Worm (Caenorhabditis elegans) whole organism, mixed stage, embryonic: ENCODE results near the gene pat-2.

Experiments used
- M03D4.4 ChIP-seq: sonication (generic microtip); optimal IDR thresholded peaks from 2 replicates; lab custom pipeline; 2017; ENCODE audit warnings: mild to moderate bottlenecking, missing genetic modification characterization, missing compliant biosample characterization
- bed-3 ChIP-seq: fragments of 200-800 bp; sonication (Bioruptor generic); optimal IDR thresholded peaks from 3 replicates; lab custom pipeline; 2018; ENCODE audit warnings: mild to moderate bottlenecking, missing genetic modification characterization, moderate library complexity, missing compliant biosample characterization
- blmp-1 ChIP-seq: fragments of 150-350 bp; optimal IDR thresholded peaks from 2 replicates; lab custom pipeline; 2014; ENCODE audit warnings: missing biosample characterization, missing genetic modification characterization
- ceh-39 ChIP-seq: fragments of 150-350 bp; optimal IDR thresholded peaks from 2 replicates; lab custom pipeline; 2014; ENCODE audit warnings: missing biosample characterization, missing genetic modification characterization
- ceh-43 ChIP-seq: fragments of 200-800 bp; sonication (Bioruptor generic); optimal IDR thresholded peaks from 2 replicates; lab custom pipeline; 2018; ENCODE audit warnings: mild to moderate bottlenecking, missing genetic modification characterization, moderate library complexity, missing compliant biosample characterization
- ceh-83 ChIP-seq: fragments of 200-800 bp; sonication (Bioruptor generic); optimal IDR thresholded peaks from 2 replicates; lab custom pipeline; 2018; ENCODE audit warnings: mild to moderate bottlenecking, missing genetic modification characterization, missing compliant biosample characterization
- ces-1 ChIP-seq: fragments of 150-350 bp; optimal IDR thresholded peaks from 2 replicates; lab custom pipeline; 2014; ENCODE audit warnings: missing biosample characterization, missing genetic modification reagents, missing genetic modification characterization
- drap-1 ChIP-seq: fragments of 200-800 bp; sonication (Bioruptor generic); optimal IDR thresholded peaks from 3 replicates; lab custom pipeline; 2018; ENCODE audit warnings: mild to moderate bottlenecking, missing genetic modification characterization, missing compliant biosample characterization
- elt-1 ChIP-seq: sonication (generic microtip); optimal IDR thresholded peaks from 2 replicates; lab custom pipeline; 2017; ENCODE audit warnings: missing genetic modification characterization, mild to moderate bottlenecking, missing compliant biosample characterization, antibody characterized with exemption, moderate library complexity, borderline replicate concordance; ENCODE audit not compliant: insufficient read depth
- elt-3 ChIP-seq: fragments of 150-350 bp; optimal IDR thresholded peaks from 2 replicates; lab custom pipeline; 2014; ENCODE audit warnings: missing biosample characterization, missing genetic modification characterization
- flh-1 ChIP-seq: fragments of 200-800 bp; sonication (Bioruptor generic); optimal IDR thresholded peaks from 2 replicates; lab custom pipeline; 2018; ENCODE audit warnings: mild to moderate bottlenecking, missing genetic modification characterization, moderate library complexity, missing compliant biosample characterization
- ham-2 ChIP-seq: fragments of 200-800 bp; sonication (Bioruptor generic); optimal IDR thresholded peaks from 2 replicates; lab custom pipeline; 2018; ENCODE audit warnings: mild to moderate bottlenecking, missing genetic modification characterization, missing compliant biosample characterization
- hlh-1 ChIP-seq: fragments of 150-350 bp; optimal IDR thresholded peaks from 2 replicates; lab custom pipeline; 2014; ENCODE audit warnings: missing biosample characterization, missing genetic modification reagents, missing genetic modification characterization
- lin-13 ChIP-seq: fragments of 150-350 bp; optimal IDR thresholded peaks from 2 replicates; lab custom pipeline; 2014; ENCODE audit warnings: missing biosample characterization, missing genetic modification characterization
- lin-32 ChIP-seq: fragments of 200-800 bp; sonication (Bioruptor generic); optimal IDR thresholded peaks from 2 replicates; lab custom pipeline; 2018; ENCODE audit warnings: mild to moderate bottlenecking, missing genetic modification characterization, missing compliant biosample characterization
- lsy-2 ChIP-seq: fragments of 150-350 bp; optimal IDR thresholded peaks from 2 replicates; lab custom pipeline; 2014; ENCODE audit warnings: missing biosample characterization, missing genetic modification characterization
- mab-5 ChIP-seq: fragments of 150-350 bp; optimal IDR thresholded peaks from 2 replicates; lab custom pipeline; 2014; ENCODE audit warnings: missing biosample characterization, missing genetic modification characterization
- mep-1 ChIP-seq: fragments of 150-350 bp; optimal IDR thresholded peaks from 2 replicates; lab custom pipeline; 2017; ENCODE audit warnings: missing biosample characterization, missing genetic modification reagents, missing genetic modification characterization, inconsistent platforms
- mls-2 ChIP-seq: sonication (generic microtip); optimal IDR thresholded peaks from 2 replicates; lab custom pipeline; 2016; ENCODE audit warnings: mild to moderate bottlenecking, missing genetic modification characterization, moderate library complexity, missing compliant biosample characterization
- nhr-2 ChIP-seq: fragments of 150-350 bp; optimal IDR thresholded peaks from 2 replicates; lab custom pipeline; 2014; ENCODE audit warnings: missing biosample characterization, missing genetic modification characterization
- nhr-28 ChIP-seq: fragments of 150-350 bp; optimal IDR thresholded peaks from 2 replicates; lab custom pipeline; 2014; ENCODE audit warnings: missing biosample characterization, missing genetic modification characterization
- nhr-76 ChIP-seq: sonication (generic microtip); optimal IDR thresholded peaks from 2 replicates; lab custom pipeline; 2017; ENCODE audit warnings: missing biosample characterization, missing genetic modification characterization
- sem-2 ChIP-seq: fragments of 200-800 bp; sonication (Bioruptor generic); optimal IDR thresholded peaks from 2 replicates; lab custom pipeline; 2018; ENCODE audit warnings: mild to moderate bottlenecking, missing genetic modification characterization, missing compliant biosample characterization
- snpc-4 ChIP-seq: fragments of 150-350 bp; optimal IDR thresholded peaks from 2 replicates; lab custom pipeline; 2014; ENCODE audit warnings: missing biosample characterization, missing genetic modification characterization
- sptf-1 ChIP-seq: sonication (generic microtip); optimal IDR thresholded peaks from 2 replicates; lab custom pipeline; 2017; ENCODE audit warnings: mild to moderate bottlenecking, missing genetic modification characterization, moderate library complexity, missing compliant biosample characterization
- tbx-8 ChIP-seq: fragments of 200-800 bp; sonication (Bioruptor generic); optimal IDR thresholded peaks from 2 replicates; lab custom pipeline; 2018; ENCODE audit warnings: mild to moderate bottlenecking, missing genetic modification characterization, moderate library complexity, missing compliant biosample characterization
- unc-120 ChIP-seq: sonication (generic microtip); optimal IDR thresholded peaks from 2 replicates; lab custom pipeline; 2017; ENCODE audit warnings: missing genetic modification characterization, missing compliant biosample characterization; ENCODE audit not compliant: poor library complexity, severe bottlenecking
- unc-39 ChIP-seq: fragments of 150-350 bp; optimal IDR thresholded peaks from 2 replicates; lab custom pipeline; 2014; ENCODE audit warnings: missing biosample characterization, missing genetic modification characterization
- unc-62 ChIP-seq: fragments of 150-350 bp; optimal IDR thresholded peaks from 2 replicates; lab custom pipeline; 2014; ENCODE audit warnings: missing biosample characterization, missing genetic modification reagents, missing genetic modification characterization
- zip-8 ChIP-seq: fragments of 150-350 bp; optimal IDR thresholded peaks from 2 replicates; lab custom pipeline; 2014; ENCODE audit warnings: missing biosample characterization, missing genetic modification characterization

pat-2 gene

ce11 chrIII:8848372-8848771 lies 29.7 kb downstream of the pat-2 start, which contains the start of gene F44E2.7:
Gene F44E2.7 (minus strand): TSS chrIII:8848472.
- TF ChIP-seq ceh-39 (no peak), unc-39 (no peak), lin-32 (no peak), tbx-8 (GFP tag; lab: Kevin White, UChicago) (no peak), M03D4.4 (tag; lab: Kevin White, UChicago) (no peak), elt-3 (tag; lab: Kevin White, UChicago) (no peak), elt-1 (tag; lab: Kevin White, UChicago) (no peak), mls-2 (tag; lab: Kevin White, UChicago) (no peak), snpc-4 (no peak), drap-1 (GFP tag; lab: Kevin White, UChicago) (no peak), mep-1 (tag; lab: Kevin White, UChicago) (no peak), hlh-1 (tag; lab: Kevin White, UChicago) (no peak), ceh-43 (GFP tag; lab: Kevin White, UChicago) (no peak), unc-120 (tag; lab: Kevin White, UChicago) (no peak), mab-5 (no peak), nhr-76 (tag; lab: Kevin White, UChicago) (no peak)

- no peak for TF ChIP-seq nhr-2 (tag; lab: Kevin White, UChicago)
- TF ChIP-seq unc-62: no peak
- TF ChIP-seq nhr-28: no peak
- no peak for TF ChIP-seq sem-2 (GFP tag; lab: Kevin White, UChicago)
- no peak for TF ChIP-seq flh-1 (GFP tag; lab: Kevin White, UChicago)
- no peak for TF ChIP-seq elt-3 (tag; lab: Kevin White, UChicago)
- TF ChIP-seq lin-13 (tag; lab: Kevin White, UChicago): no peak
- no peak for TF ChIP-seq ceh-39
- TF ChIP-seq ham-2: no peak
- no peak for TF ChIP-seq sptf-1
- no peak for TF ChIP-seq lsy-2
- TF ChIP-seq M03D4.4 (tag; lab: Kevin White, UChicago): no peak
- no peak for TF ChIP-seq tbx-8 (GFP tag; lab: Kevin White, UChicago)
- TF ChIP-seq unc-120 (tag; lab: Kevin White, UChicago): no peak
- no peak for TF ChIP-seq mab-5
Observed at ce11 chrIII:8849507-8849906, 30.8 kb downstream of the pat-2 start, which contains the start of gene F44E2.8. Gene F44E2.8 (minus strand): TSS chrIII:8849877.

- no peak for TF ChIP-seq tbx-8 (GFP tag; lab: Kevin White, UChicago)
- peak; percentile 5 for TF ChIP-seq hlh-1 (tag; lab: Kevin White, UChicago)
- TF ChIP-seq sptf-1: peak; percentile 41
- TF ChIP-seq blmp-1 (tag; lab: Kevin White, UChicago): no peak
- TF ChIP-seq mls-2 (tag; lab: Kevin White, UChicago): no peak
- TF ChIP-seq, all 35 proteins: peak for 2
Observed at ce11 chrIII:8850482-8851047, 31.9 kb downstream of the pat-2 start, which contains the start of gene F44E2.9. Gene F44E2.9 (minus strand): TSS chrIII:8850532.

ce11 chrIII:8851057-8851456 lies 32.4 kb downstream of the pat-2 start:
- TF ChIP-seq zip-8 (tag; lab: Kevin White, UChicago): peak; percentile 91

ce11 chrIII:8851961-8852360 lies 33.3 kb downstream of the pat-2 start, which contains the start of gene plg-1:
Gene plg-1 (plus strand): TSS chrIII:8852261.
- no peak for TF ChIP-seq ces-1 (GFP tag; lab: Kevin White, UChicago)
- TF ChIP-seq blmp-1 (tag; lab: Kevin White, UChicago): no peak
- no peak for TF ChIP-seq ceh-83 (GFP tag; lab: Kevin White, UChicago)
- no peak for TF ChIP-seq bed-3
- no peak for TF ChIP-seq lin-13 (tag; lab: Kevin White, UChicago)
- no peak for TF ChIP-seq nhr-2 (tag; lab: Kevin White, UChicago)

- TF ChIP-seq snpc-4: no peak
- no peak for TF ChIP-seq nhr-76 (tag; lab: Kevin White, UChicago)
- TF ChIP-seq elt-3 (tag; lab: Kevin White, UChicago): no peak
Observed at ce11 chrIII:8858482-8858881, 39.8 kb downstream of the pat-2 start.
